Worm (Caenorhabditis elegans) whole organism, midembryonic: Measurements from ENCODE around the gene dpf-4.

Source experiments
- T22C8.4 ChIP-seq: fragments of 200-800 bp; sonication (Bioruptor generic); IDR thresholded peaks from 2 replicates; pipeline ENCODE4 v1.3.6; 2022; ENCODE audit warnings: missing genetic modification characterization, missing compliant biosample characterization
- cog-1 ChIP-seq: sonication (generic microtip); optimal IDR thresholded peaks from 2 replicates; lab custom pipeline; 2016; ENCODE audit warnings: missing genetic modification characterization, missing compliant biosample characterization
- flt-1 ChIP-seq: fragments of 200-800 bp; sonication (Bioruptor generic); IDR thresholded peaks from 2 replicates; pipeline ENCODE4 v1.3.6; 2022; ENCODE audit warnings: missing genetic modification characterization, missing compliant biosample characterization
- klf-2 ChIP-seq: fragments of 200-800 bp; sonication (Bioruptor generic); conservative IDR thresholded peaks from 2 replicates; pipeline ENCODE4 v1.3.6; 2022; ENCODE audit warnings: missing genetic modification reagents, missing genetic modification characterization, missing compliant biosample characterization
- med-1 ChIP-seq: sonication (generic microtip); optimal IDR thresholded peaks from 2 replicates; lab custom pipeline; 2017; ENCODE audit warnings: missing genetic modification characterization, mild to moderate bottlenecking, missing compliant biosample characterization, antibody characterized with exemption, missing genetic modification reagents; ENCODE audit not compliant: insufficient read depth
- ref-1 ChIP-seq: fragments of 200-800 bp; sonication (Bioruptor generic); conservative IDR thresholded peaks from 2 replicates; pipeline ENCODE4 v1.3.6; 2022; ENCODE audit warnings: missing genetic modification reagents, missing genetic modification characterization, missing compliant biosample characterization
- tab-1 ChIP-seq: fragments of 200-800 bp; sonication (Bioruptor generic); IDR thresholded peaks from 2 replicates; pipeline ENCODE4 v1.3.6; 2022; ENCODE audit warnings: missing genetic modification characterization, missing compliant biosample characterization
- ztf-23 ChIP-seq: fragments of 200-800 bp; sonication (Bioruptor generic); IDR thresholded peaks from 2 replicates; pipeline ENCODE4 v1.3.6; 2022; ENCODE audit warnings: missing genetic modification reagents, missing genetic modification characterization, missing compliant biosample characterization
- ztf-29 ChIP-seq: fragments of 200-800 bp; sonication (Bioruptor generic); IDR thresholded peaks from 2 replicates; pipeline ENCODE4 v1.3.6; 2022; ENCODE audit warnings: missing genetic modification reagents, missing genetic modification characterization, missing compliant biosample characterization

The dpf-4 gene

DNA sequence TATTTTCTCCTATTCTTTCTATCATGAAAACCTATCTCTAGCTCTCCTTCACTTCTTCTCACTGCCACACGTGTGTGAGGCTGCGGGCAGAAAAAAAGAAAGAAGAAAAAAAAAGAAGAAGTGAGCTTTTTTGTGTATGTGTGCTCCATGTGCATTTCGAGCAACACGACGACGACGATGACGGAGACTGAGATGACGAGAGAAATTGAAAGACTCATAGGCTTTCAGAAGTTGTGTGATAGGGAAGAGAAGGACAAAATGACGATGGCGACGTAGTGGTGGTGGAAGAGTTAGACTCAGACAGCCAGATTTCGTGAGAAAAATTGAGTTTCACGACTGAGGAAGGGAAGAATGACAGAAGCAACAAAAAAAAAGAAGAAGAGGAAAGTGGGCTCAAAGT lies 13.6 kb upstream of the dpf-4 start:
- no peak for TF ChIP-seq med-1 (GFP tag; lab: Kevin White, UChicago)
- TF ChIP-seq cog-1 (tag; lab: Kevin White, UChicago), result no peak

- TF ChIP-seq tab-1 (GFP tag; lab: Robert Waterston, UW), result no peak
Observed at ce11 chrIII:5846412-5846811, 12.7 kb upstream of the dpf-4 start.

- no peak for TF ChIP-seq ztf-29 (GFP tag; lab: Robert Waterston, UW)
- no peak for TF ChIP-seq T22C8.4 (GFP tag; lab: Robert Waterston, UW)
- TF ChIP-seq ztf-23 (GFP tag; lab: Robert Waterston, UW), result 0 out of 2 replicates have a peak, but pooled peaks have one; percentile 11
- no peak for TF ChIP-seq tab-1 (GFP tag; lab: Robert Waterston, UW)
Observed at ce11 chrIII:5853240-5853639, 5.9 kb upstream of the dpf-4 start, which contains the start of gene ddx-23. Gene ddx-23, minus strand, starts transcription at chrIII:5853269.

ce11 chrIII:5855637-5856179 lies 3.4 kb upstream of the dpf-4 start, which contains the start of the genes cct-6 and alh-9:
Gene cct-6, minus strand, starts transcription at chrIII:5855687.
Gene alh-9, plus strand, starts transcription at chrIII:5856018.
- TF ChIP-seq cog-1 (tag; lab: Kevin White, UChicago) (peak; percentile 72), T22C8.4 (GFP tag; lab: Robert Waterston, UW) (no peak), med-1 (GFP tag; lab: Kevin White, UChicago) (no peak)

- no peak for TF ChIP-seq flt-1 (GFP tag; lab: Robert Waterston, UW)
- no peak for TF ChIP-seq cog-1 (tag; lab: Kevin White, UChicago)
- TF ChIP-seq ref-1, result no peak
- no peak for TF ChIP-seq ztf-29 (GFP tag; lab: Robert Waterston, UW)
- TF ChIP-seq med-1 (GFP tag; lab: Kevin White, UChicago), result no peak
- no peak for TF ChIP-seq tab-1 (GFP tag; lab: Robert Waterston, UW)
Observed at ce11 chrIII:5863774-5864173, 4.7 kb downstream of the dpf-4 start, which contains the start of gene dnpp-1. Gene dnpp-1, minus strand, starts transcription at chrIII:5863803.

DNA sequence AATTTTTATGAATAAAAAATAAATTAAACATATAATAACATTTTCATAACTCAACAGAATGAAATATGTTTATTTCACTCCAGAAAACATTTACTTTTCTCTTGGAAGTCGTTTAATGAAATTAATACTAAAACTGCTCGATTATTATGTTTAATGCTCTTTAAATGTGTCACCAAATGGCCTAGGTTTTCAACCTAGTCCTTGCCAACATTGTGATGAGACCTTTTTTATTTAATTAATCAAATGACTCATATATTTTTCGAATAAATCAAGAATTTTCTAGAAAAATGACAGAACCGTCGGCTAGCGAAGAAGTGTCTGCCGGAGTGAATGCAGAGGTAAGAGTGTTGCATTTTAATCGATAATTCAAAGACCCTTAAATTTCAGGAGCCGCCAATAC lies 5.2 kb downstream of the dpf-4 start, which contains the start of gene rabn-5:
rabn-5 (plus strand) TSS at position 284 of the 400 bp plus-strand sequence.
- TF ChIP-seq tab-1 (GFP tag; lab: Robert Waterston, UW), result no peak
- no peak for TF ChIP-seq med-1 (GFP tag; lab: Kevin White, UChicago)
- TF ChIP-seq ztf-23 (GFP tag; lab: Robert Waterston, UW), result no peak
- TF ChIP-seq cog-1 (tag; lab: Kevin White, UChicago), result no peak
- no peak for TF ChIP-seq klf-2 (GFP tag; lab: Robert Waterston, UW)
- TF ChIP-seq ref-1, result no peak
- TF ChIP-seq flt-1 (GFP tag; lab: Robert Waterston, UW), result no peak
- TF ChIP-seq T22C8.4 (GFP tag; lab: Robert Waterston, UW), result no peak
- TF ChIP-seq ztf-29 (GFP tag; lab: Robert Waterston, UW), result no peak

DNA sequence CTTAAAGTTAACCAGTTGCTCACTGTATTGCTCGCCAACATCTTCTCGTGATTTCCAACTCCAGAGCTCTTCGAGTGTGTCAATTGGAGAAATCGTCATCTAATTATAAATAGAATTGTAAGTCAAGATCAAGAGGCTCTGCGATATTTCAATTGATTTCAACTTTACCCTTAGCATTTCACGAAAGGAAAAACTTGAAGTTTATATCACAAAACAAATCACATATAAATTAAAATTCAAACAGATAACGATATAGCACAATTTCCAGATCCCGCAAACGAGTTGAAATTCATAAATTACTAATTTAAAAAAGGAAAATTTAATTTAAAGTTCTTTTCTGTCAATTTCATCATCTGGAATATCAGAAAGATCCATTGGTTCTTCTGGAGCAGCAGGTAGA lies 9.3 kb downstream of the dpf-4 start, which contains the start of gene eng-1:
eng-1 (minus strand) TSS at position 101 of the 400 bp plus-strand sequence.
- no peak for TF ChIP-seq tab-1 (GFP tag; lab: Robert Waterston, UW)
- no peak for TF ChIP-seq ztf-23 (GFP tag; lab: Robert Waterston, UW)

ce11 chrIII:5869429-5869828 lies 10.3 kb downstream of the dpf-4 start, which contains the start of gene F01F1.15:
Gene F01F1.15, minus strand, starts transcription at chrIII:5869529.
- TF ChIP-seq cog-1 (tag; lab: Kevin White, UChicago) (no peak), tab-1 (GFP tag; lab: Robert Waterston, UW) (no peak), ref-1 (no peak), med-1 (GFP tag; lab: Kevin White, UChicago) (no peak), klf-2 (GFP tag; lab: Robert Waterston, UW) (no peak), T22C8.4 (GFP tag; lab: Robert Waterston, UW) (no peak), flt-1 (GFP tag; lab: Robert Waterston, UW) (no peak), ztf-29 (GFP tag; lab: Robert Waterston, UW) (no peak)

- TF ChIP-seq T22C8.4 (GFP tag; lab: Robert Waterston, UW), result no peak; the same call in 1 of the 2 replicates
- no peak for TF ChIP-seq klf-2 (GFP tag; lab: Robert Waterston, UW)
- TF ChIP-seq ztf-23 (GFP tag; lab: Robert Waterston, UW), result 0 out of 2 replicates have a peak, but pooled peaks have one; percentile 43
- TF ChIP-seq tab-1 (GFP tag; lab: Robert Waterston, UW), result no peak
- peak; percentile 13 for TF ChIP-seq cog-1 (tag; lab: Kevin White, UChicago)
- TF ChIP-seq med-1 (GFP tag; lab: Kevin White, UChicago), result no peak
- TF ChIP-seq ref-1, result no peak
- TF ChIP-seq ztf-29 (GFP tag; lab: Robert Waterston, UW), result no peak
Observed at ce11 chrIII:5871760-5872159, 12.7 kb downstream of the dpf-4 start, which contains the start of the genes F01F1.11 and F01F1.3. Gene F01F1.11, minus strand, starts transcription at chrIII:5871877. Gene F01F1.3, plus strand, starts transcription at chrIII:5871938.

DNA sequence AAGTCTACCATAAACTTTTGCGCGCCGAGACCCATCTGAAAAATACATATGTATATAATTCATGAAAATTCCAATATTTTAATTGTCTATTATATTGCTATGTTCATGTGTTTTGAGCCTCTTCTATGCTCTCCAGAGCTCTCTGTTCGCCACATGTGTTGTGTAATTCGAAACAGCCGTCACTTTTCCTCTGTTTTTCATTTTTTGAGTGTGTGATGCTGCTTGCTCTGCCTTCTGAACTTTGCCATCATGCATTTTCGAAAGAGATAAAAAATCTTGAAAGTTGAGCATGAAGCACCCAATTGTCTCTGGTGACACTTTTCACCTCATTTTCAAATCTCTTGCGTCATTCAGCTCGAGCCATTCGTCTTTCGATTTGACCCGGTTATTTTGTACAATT lies 13.2 kb downstream of the dpf-4 start:
- TF ChIP-seq T22C8.4 (GFP tag; lab: Robert Waterston, UW) (no peak), cog-1 (tag; lab: Kevin White, UChicago) (no peak), flt-1 (GFP tag; lab: Robert Waterston, UW) (no peak), ztf-29 (GFP tag; lab: Robert Waterston, UW) (no peak), ztf-23 (GFP tag; lab: Robert Waterston, UW) (no peak), ref-1 (no peak), med-1 (GFP tag; lab: Kevin White, UChicago) (no peak), tab-1 (GFP tag; lab: Robert Waterston, UW) (no peak), klf-2 (GFP tag; lab: Robert Waterston, UW) (no peak)
